Worm (Caenorhabditis elegans) whole organism, L4 larva: ENCODE data around the gene spp-28.

ENCODE experiments used
- F49E8.2 ChIP-seq: sonication (generic microtip); optimal IDR thresholded peaks from 2 replicates; lab custom pipeline; 2016; ENCODE audit warnings: missing compliant biosample characterization, mild to moderate bottlenecking, missing genetic modification characterization, borderline replicate concordance
- ZK337.2 ChIP-seq: fragments of 200-800 bp; sonication (Bioruptor generic); IDR thresholded peaks from 2 replicates; pipeline ENCODE4 v1.3.6; 2022; ENCODE audit warnings: missing genetic modification reagents, missing genetic modification characterization, missing compliant biosample characterization
- ama-1 ChIP-seq: fragments of 150-350 bp; optimal IDR thresholded peaks from 2 replicates; lab custom pipeline; 2014; ENCODE audit warnings: inconsistent platforms, mixed read lengths
- ceh-44 ChIP-seq: fragments of 200-800 bp; sonication (Bioruptor generic); IDR thresholded peaks from 2 replicates; pipeline ENCODE4 v1.3.6; 2022; ENCODE audit warnings: missing genetic modification reagents, missing genetic modification characterization, missing compliant biosample characterization
- jun-1 ChIP-seq: fragments of 150-350 bp; optimal IDR thresholded peaks from 2 replicates; lab custom pipeline; 2014; ENCODE audit warnings: missing biosample characterization, missing genetic modification reagents, missing genetic modification characterization
- nhr-237 ChIP-seq: sonication (generic microtip); optimal IDR thresholded peaks from 2 replicates; lab custom pipeline; 2017; ENCODE audit warnings: missing biosample characterization, missing genetic modification characterization
- nhr-41 ChIP-seq: fragments of 200-800 bp; sonication (Bioruptor generic); IDR thresholded peaks from 2 replicates; pipeline ENCODE4 v1.3.6; 2022; ENCODE audit warnings: missing genetic modification reagents, missing genetic modification characterization, missing compliant biosample characterization
- saeg-2 ChIP-seq: fragments of 200-800 bp; sonication (Bioruptor generic); IDR thresholded peaks from 2 replicates; pipeline ENCODE4 v1.3.6; 2022; ENCODE audit warnings: missing genetic modification reagents, missing genetic modification characterization, missing compliant biosample characterization
- spr-3 ChIP-seq: fragments of 200-800 bp; sonication (Bioruptor generic); optimal IDR thresholded peaks from 2 replicates; lab custom pipeline; 2018; ENCODE audit warnings: mild to moderate bottlenecking, missing genetic modification characterization, missing compliant biosample characterization

Gene spp-28

ce11 chrIII:4143170-4143569 is 47.0 kb downstream of the spp-28 start:
- TF ChIP-seq ceh-44 (GFP tag; lab: Robert Waterston, UW) (no peak), ZK337.2 (GFP tag; lab: Robert Waterston, UW) (no peak), F49E8.2 (tag; lab: Kevin White, UChicago) (no peak), spr-3 (GFP tag; lab: Kevin White, UChicago) (no peak), ama-1 (no peak), jun-1 (no peak), nhr-237 (tag; lab: Kevin White, UChicago) (no peak), saeg-2 (GFP tag; lab: Robert Waterston, UW) (no peak), nhr-41 (GFP tag; lab: Robert Waterston, UW) (no peak)
